Worm (Caenorhabditis elegans) whole organism, late embryonic: Measurements from ENCODE around the gene Y60C6A.2.

ENCODE experiments used
- T23F11.4 ChIP-seq: fragments of 200-800 bp; sonication (Bioruptor generic); optimal IDR thresholded peaks from 2 replicates; lab custom pipeline; 2018; ENCODE audit warnings: mild to moderate bottlenecking, missing genetic modification characterization, missing compliant biosample characterization
- ceh-24 ChIP-seq: sonication (generic microtip); optimal IDR thresholded peaks from 2 replicates; lab custom pipeline; 2016; ENCODE audit warnings: mild to moderate bottlenecking, missing genetic modification characterization, missing compliant biosample characterization
- ceh-6 ChIP-seq: fragments of 200-800 bp; sonication (Bioruptor generic); optimal IDR thresholded peaks from 2 replicates; lab custom pipeline; 2018; ENCODE audit warnings: mild to moderate bottlenecking, missing genetic modification characterization, missing compliant biosample characterization
- ceh-9 ChIP-seq: sonication (generic microtip); optimal IDR thresholded peaks from 2 replicates; lab custom pipeline; 2016; ENCODE audit warnings: mild to moderate bottlenecking, missing genetic modification characterization, inconsistent platforms, missing compliant biosample characterization
- fkh-6 ChIP-seq: sonication (generic microtip); optimal IDR thresholded peaks from 2 replicates; lab custom pipeline; 2016; ENCODE audit warnings: missing genetic modification characterization, missing compliant biosample characterization
- lin-11 ChIP-seq: fragments of 200-800 bp; sonication (Bioruptor generic); optimal IDR thresholded peaks from 2 replicates; lab custom pipeline; 2018; ENCODE audit warnings: mild to moderate bottlenecking, missing genetic modification characterization, missing compliant biosample characterization
- nfya-1 ChIP-seq: sonication (generic microtip); optimal IDR thresholded peaks from 2 replicates; lab custom pipeline; 2017; ENCODE audit warnings: missing genetic modification characterization, mild to moderate bottlenecking, missing compliant biosample characterization, antibody characterized with exemption, moderate library complexity
- pax-1 ChIP-seq: fragments of 150-350 bp; optimal IDR thresholded peaks from 2 replicates; lab custom pipeline; 2014; ENCODE audit warnings: missing biosample characterization, missing genetic modification characterization
- pqm-1 ChIP-seq: sonication (generic microtip); optimal IDR thresholded peaks from 2 replicates; lab custom pipeline; 2016; ENCODE audit warnings: missing genetic modification characterization, missing compliant biosample characterization
- sox-2 ChIP-seq: fragments of 200-800 bp; sonication (Bioruptor generic); IDR thresholded peaks from 2 replicates; pipeline ENCODE4 v1.3.6; 2022; ENCODE audit warnings: missing genetic modification reagents, missing genetic modification characterization, missing compliant biosample characterization
- syd-9 ChIP-seq: sonication (generic microtip); optimal IDR thresholded peaks from 2 replicates; lab custom pipeline; 2016; ENCODE audit warnings: mild to moderate bottlenecking, missing genetic modification characterization, moderate library complexity, missing compliant biosample characterization
- unc-86 ChIP-seq: sonication (generic microtip); optimal IDR thresholded peaks from 2 replicates; lab custom pipeline; 2016; ENCODE audit warnings: missing genetic modification characterization, missing compliant biosample characterization

DNA sequence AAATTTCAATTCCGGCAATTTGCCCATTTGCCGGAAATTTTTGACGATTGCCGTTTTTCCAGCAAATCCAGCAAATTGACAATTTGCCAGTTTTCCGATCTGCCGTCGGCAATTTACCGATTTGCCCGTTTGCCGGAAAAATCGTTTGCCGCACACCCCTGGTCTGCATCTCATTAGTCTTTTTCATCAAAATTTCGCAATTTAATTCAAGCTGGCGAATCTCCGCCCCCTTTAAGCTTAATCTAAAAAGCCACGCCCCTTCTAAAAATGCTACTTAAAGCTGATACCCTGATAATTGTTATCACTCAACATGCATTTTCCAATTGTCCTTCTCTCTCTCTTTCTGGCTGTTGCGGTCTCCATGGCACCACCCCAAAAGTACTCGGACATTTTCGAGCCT is 1.9 kb downstream of the Y60C6A.2 start, which contains the start of gene Y60C6A.1:
- TF ChIP-seq sox-2 (GFP tag; lab: Robert Waterston, UW) = no peak
- no peak for TF ChIP-seq pax-1
- TF ChIP-seq unc-86 (tag; lab: Kevin White, UChicago) = no peak
- no peak for TF ChIP-seq pqm-1 (tag; lab: Kevin White, UChicago)
- no peak for TF ChIP-seq lin-11 (tag; lab: Kevin White, UChicago)
- TF ChIP-seq nfya-1 (tag; lab: Kevin White, UChicago) = no peak
- TF ChIP-seq T23F11.4 (GFP tag; lab: Kevin White, UChicago) = no peak
- no peak for TF ChIP-seq syd-9 (tag; lab: Kevin White, UChicago)
- TF ChIP-seq ceh-24 (tag; lab: Kevin White, UChicago) = no peak
- TF ChIP-seq ceh-9 (tag; lab: Kevin White, UChicago) = no peak
- no peak for TF ChIP-seq ceh-6 (GFP tag; lab: Kevin White, UChicago)
- no peak for TF ChIP-seq fkh-6 (tag; lab: Kevin White, UChicago)
